Fruit fly (Drosophila melanogaster) whole organism, prepupa: Measurements from ENCODE around the gene CG2321.

Experiments used
- CG11902 ChIP-seq: fragments of 200-800 bp; sonication (Bioruptor generic); optimal IDR thresholded peaks from 3 replicates; lab custom pipeline; 2016; ENCODE audit warnings: missing biosample characterization, missing genetic modification characterization
- CG3032 ChIP-seq: fragments of 200-800 bp; optimal IDR thresholded peaks from 2 replicates; lab custom pipeline; 2019; ENCODE audit warnings: missing biosample characterization, mild to moderate bottlenecking, missing genetic modification characterization, moderate library complexity
- CG34406 ChIP-seq: fragments of 200-800 bp; sonication (Bioruptor generic); optimal IDR thresholded peaks from 3 replicates; lab custom pipeline; 2016; ENCODE audit warnings: missing biosample characterization, missing genetic modification characterization
- Eip75B ChIP-seq: fragments of 200-800 bp; sonication (Bioruptor generic); optimal IDR thresholded peaks from 3 replicates; lab custom pipeline; 2016; ENCODE audit warnings: missing biosample characterization, missing genetic modification characterization
- Ets21C ChIP-seq: fragments of 200-800 bp; sonication (Bioruptor generic); optimal IDR thresholded peaks from 3 replicates; lab custom pipeline; 2016; ENCODE audit warnings: missing biosample characterization, missing genetic modification characterization
- Lpt ChIP-seq: fragments of 200-800 bp; sonication (Bioruptor generic); optimal IDR thresholded peaks from 3 replicates; lab custom pipeline; 2016; ENCODE audit warnings: missing biosample characterization, missing genetic modification characterization
- OdsH ChIP-seq: fragments of 200-800 bp; sonication (Bioruptor generic); optimal IDR thresholded peaks from 3 replicates; lab custom pipeline; 2016; ENCODE audit warnings: missing biosample characterization, missing genetic modification characterization
- achi ChIP-seq: fragments of 200-800 bp; sonication (Bioruptor generic); optimal IDR thresholded peaks from 3 replicates; lab custom pipeline; 2016; ENCODE audit warnings: missing biosample characterization, missing genetic modification characterization

- no peak for TF ChIP-seq CG3032 (tag; lab: Kevin White, UChicago)
- TF ChIP-seq Lpt (GFP tag; lab: Kevin White, UChicago), result no peak
- TF ChIP-seq CG34406 (GFP tag; lab: Kevin White, UChicago), result no peak
- no peak for TF ChIP-seq achi (GFP tag; lab: Kevin White, UChicago)
- no peak for TF ChIP-seq CG11902 (GFP tag; lab: Kevin White, UChicago)
- no peak for TF ChIP-seq Eip75B
- no peak for TF ChIP-seq OdsH (GFP tag; lab: Kevin White, UChicago)
- no peak for TF ChIP-seq Ets21C
Measured at dm6 chr3R:29516766-29517165, 27.7 kb upstream of the CG2321 start.
